Worm (Caenorhabditis elegans): Measurements from ENCODE around the gene osg-1.

DNA sequence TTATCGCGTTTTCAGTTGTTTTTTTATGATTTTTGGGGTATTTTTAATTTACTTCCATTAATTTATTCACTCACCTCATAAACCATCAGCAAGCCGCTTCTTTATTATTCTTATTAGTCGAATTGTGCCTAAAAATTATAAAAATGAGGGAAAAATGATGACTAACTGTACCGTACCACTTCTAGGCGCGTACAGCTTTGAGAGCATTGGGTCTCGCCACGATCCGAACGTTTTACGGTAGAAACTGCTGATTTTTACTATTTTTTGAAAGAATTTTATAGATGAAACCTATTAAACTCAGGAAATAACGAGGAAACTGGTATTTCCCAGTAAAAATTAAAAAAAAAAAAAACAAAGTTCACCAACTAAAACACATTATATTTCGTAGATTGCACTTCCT lies 55.7 kb downstream of the osg-1 start, which contains the start of gene D1044.6:
- TF ChIP-seq nhr-76 (tag; optimal IDR thresholded peaks at IDR 0.05) (no peak), nhr-12 (tag; optimal IDR thresholded peaks at IDR 0.05) (no peak), snpc-4 (tag; optimal IDR thresholded peaks at IDR 0.05) (no peak), elt-1 (tag; optimal IDR thresholded peaks at IDR 0.05; ENCODE audit: borderline replicate concordance, insufficient read depth) (no peak), ceh-83 (GFP tag; optimal IDR thresholded peaks at IDR 0.05) (no peak), nhr-237 (tag; optimal IDR thresholded peaks at IDR 0.05) (no peak), pha-4 (tag; optimal IDR thresholded peaks at IDR 0.05) (no peak), lin-13 (tag; optimal IDR thresholded peaks at IDR 0.05) (no peak), unc-39 (tag; optimal IDR thresholded peaks at IDR 0.05) (no peak), unc-62 (GFP tag; optimal IDR thresholded peaks at IDR 0.05) (no peak), drap-1 (GFP tag; optimal IDR thresholded peaks at IDR 0.05) (no peak), lsy-2 (tag; optimal IDR thresholded peaks at IDR 0.05) (no peak), nhr-28 (tag; optimal IDR thresholded peaks at IDR 0.05) (no peak)
